Worm (Caenorhabditis elegans): Measurements from ENCODE around the gene ampd-1.
A peak's percentile ranks its signal among the peaks of the same experiment; 100 is the strongest.

ce11 chrII:5237699-5238098 is 34.6 kb downstream of the ampd-1 start:
- no peak for TF ChIP-seq K12H6.12 (tag; optimal IDR thresholded peaks at IDR 0.05)
- TF ChIP-seq unc-62 (GFP tag; optimal IDR thresholded peaks at IDR 0.05): no peak
- no peak for TF ChIP-seq dpl-1 (GFP tag; optimal IDR thresholded peaks at IDR 0.05)
- TF ChIP-seq nhr-179 (tag; optimal IDR thresholded peaks at IDR 0.05): no peak
- no peak for TF ChIP-seq nfya-1 (tag; optimal IDR thresholded peaks at IDR 0.05; ENCODE audit: borderline replicate concordance, insufficient read depth)
- peak; percentile 0 for TF ChIP-seq ceh-27 (GFP tag; optimal IDR thresholded peaks at IDR 0.05)
- no peak for TF ChIP-seq lir-1 (GFP tag; conservative IDR thresholded peaks at IDR 0.05)
- no peak for TF ChIP-seq mel-28 (tag; optimal IDR thresholded peaks at IDR 0.05; ENCODE audit: borderline replicate concordance)
- no peak for TF ChIP-seq egl-44 (GFP tag; IDR thresholded peaks at IDR 0.05)
- no peak for TF ChIP-seq egrh-3 (GFP tag; IDR thresholded peaks at IDR 0.05)
- TF ChIP-seq C06A6.2 (GFP tag; conservative IDR thresholded peaks at IDR 0.05): no peak
- no peak for TF ChIP-seq egl-18 (GFP tag; IDR thresholded peaks at IDR 0.05)
